Worm (Caenorhabditis elegans): Measurements from ENCODE around the gene rmd-6.

rmd-6 gene

ce11 chrIV:5093462-5093861 lies 24.8 kb downstream of the rmd-6 start:
- no peak for TF ChIP-seq dmd-6 (GFP tag; IDR thresholded peaks at IDR 0.05)
- peak; percentile 94 for TF ChIP-seq aha-1 (tag)

DNA sequence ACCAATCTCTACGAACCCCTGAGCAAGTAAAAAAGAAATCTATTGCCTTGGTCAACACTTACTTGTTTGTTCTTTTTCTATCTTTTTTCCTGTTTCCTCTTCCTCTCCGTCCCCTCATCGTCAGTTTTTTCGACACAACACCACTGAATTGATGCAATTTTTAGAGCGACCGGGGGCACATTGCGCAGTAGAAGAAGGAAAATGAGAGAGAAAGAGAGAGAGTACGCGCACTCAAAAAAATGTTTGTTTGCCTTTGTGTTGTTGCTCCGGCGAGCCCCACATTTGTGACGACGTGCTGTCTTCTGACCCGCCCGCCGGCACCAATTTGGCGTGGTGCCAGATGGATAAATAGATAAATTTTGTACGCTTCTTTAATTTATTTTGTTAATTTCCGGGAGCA lies 31.5 kb downstream of the rmd-6 start:
- TF ChIP-seq aha-1 (tag) (peak; percentile 78), madf-5 (GFP tag; IDR thresholded peaks at IDR 0.05) (no peak), Y105C5A.15 (GFP tag; IDR thresholded peaks at IDR 0.05) (no peak), unc-62 (GFP tag; optimal IDR thresholded peaks at IDR 0.05 in 1 of 2) (peak in 1 of 2 experiments; percentile 47), unc-62 (tag; optimal IDR thresholded peaks at IDR 0.05) (no peak), ZK337.2 (GFP tag; IDR thresholded peaks at IDR 0.05) (no peak), T26A8.4 (GFP tag; IDR thresholded peaks at IDR 0.05) (no peak), T20F7.1 (GFP tag; optimal IDR thresholded peaks at IDR 0.05) (no peak), Y48G9A.11 (GFP tag; IDR thresholded peaks at IDR 0.05) (no peak), D1046.2 (GFP tag; IDR thresholded peaks at IDR 0.05) (no peak), mdl-1 (tag; optimal IDR thresholded peaks at IDR 0.05) (no peak), R02D3.7 (tag; optimal IDR thresholded peaks at IDR 0.05) (no peak), egl-27 (tag; optimal IDR thresholded peaks at IDR 0.05) (no peak), rbr-2 (tag; optimal IDR thresholded peaks at IDR 0.05) (peak; percentile 45), tag-97 (GFP tag; IDR thresholded peaks at IDR 0.05) (no peak), daf-19 (GFP tag; conservative IDR thresholded peaks at IDR 0.05) (no peak), set-16 (GFP tag; IDR thresholded peaks at IDR 0.05) (no peak), ZK546.5 (tag; optimal IDR thresholded peaks at IDR 0.05) (no peak), lin-1 (GFP tag; IDR thresholded peaks at IDR 0.05) (no peak), saeg-2 (GFP tag; IDR thresholded peaks at IDR 0.05) (no peak), spr-3 (GFP tag; optimal IDR thresholded peaks at IDR 0.05) (no peak), hif-1 (tag; optimal IDR thresholded peaks at IDR 0.05) (no peak), vab-7 (GFP tag; IDR thresholded peaks at IDR 0.05) (no peak), zip-11 (GFP tag; IDR thresholded peaks at IDR 0.05) (no peak), ces-1 (GFP tag; optimal IDR thresholded peaks at IDR 0.05) (no peak), lin-39 (tag; optimal IDR thresholded peaks at IDR 0.05) (no peak), arid-1 (GFP tag; conservative IDR thresholded peaks at IDR 0.05) (no peak), F44E2.7 (GFP tag; IDR thresholded peaks at IDR 0.05) (no peak), ctbp-1 (GFP tag; IDR thresholded peaks at IDR 0.05) (peak; percentile 55; the same call in 1 of the 2 replicates), Y5F2A.4 (GFP tag; optimal IDR thresholded peaks at IDR 0.05) (no peak), nhr-6 (tag; optimal IDR thresholded peaks at IDR 0.05) (no peak), mep-1 (tag; optimal IDR thresholded peaks at IDR 0.05) (peak; percentile 33), ceh-32 (tag; optimal IDR thresholded peaks at IDR 0.05; ENCODE audit: poor library complexity) (no peak), lin-29 (GFP tag; IDR thresholded peaks at IDR 0.05) (no peak), zip-2 (tag; optimal IDR thresholded peaks at IDR 0.05) (no peak), ceh-28 (tag; optimal IDR thresholded peaks at IDR 0.05) (no peak), mdt-29 (GFP tag; IDR thresholded peaks at IDR 0.05) (no peak), lsy-2 (tag; optimal IDR thresholded peaks at IDR 0.05) (peak in 1 of 2 experiments; percentile 38)

DNA sequence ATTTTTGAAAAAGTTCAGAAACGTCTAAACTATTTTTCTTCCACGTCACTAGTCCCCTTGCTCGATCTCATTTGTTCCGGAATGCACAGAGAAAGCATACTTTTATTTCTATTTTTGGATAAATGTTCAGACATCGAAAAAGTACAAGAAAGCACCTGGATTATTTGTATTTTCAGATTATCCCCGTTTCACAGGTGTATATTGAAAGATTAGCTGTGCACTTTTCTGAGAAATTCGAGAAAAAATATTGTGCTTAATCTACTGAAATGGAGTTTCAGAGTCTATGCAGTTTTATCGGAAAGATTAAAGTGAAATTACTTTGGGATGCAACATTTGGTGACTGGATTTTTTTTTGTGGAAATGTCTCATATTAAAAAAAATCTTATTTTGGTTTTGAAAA lies 33.3 kb downstream of the rmd-6 start:
- TF ChIP-seq mes-2 (tag; optimal IDR thresholded peaks at IDR 0.05; ENCODE audit: poor library complexity, severe bottlenecking) (no peak), aly-2 (tag; optimal IDR thresholded peaks at IDR 0.05) (no peak), hif-1 (tag; optimal IDR thresholded peaks at IDR 0.05) (no peak), T20F7.1 (GFP tag; optimal IDR thresholded peaks at IDR 0.05) (no peak), duxl-1 (tag; optimal IDR thresholded peaks at IDR 0.05; ENCODE audit: poor library complexity) (no peak), nhr-28 (tag; optimal IDR thresholded peaks at IDR 0.05) (no peak), snpc-4 (tag; optimal IDR thresholded peaks at IDR 0.05) (no peak), fos-1 (tag; optimal IDR thresholded peaks at IDR 0.05) (no peak), ces-1 (GFP tag; optimal IDR thresholded peaks at IDR 0.05) (no peak), egl-43 (GFP tag; IDR thresholded peaks at IDR 0.05) (no peak), arid-1 (GFP tag; conservative IDR thresholded peaks at IDR 0.05) (no peak), daf-8 (GFP tag; IDR thresholded peaks at IDR 0.05) (no peak), spr-3 (GFP tag; optimal IDR thresholded peaks at IDR 0.05) (no peak)
